Worm (Caenorhabditis elegans): ENCODE results near the gene W07G4.1.
A peak's percentile ranks its signal among the peaks of the same experiment; 100 is the strongest.

ce11 chrV:13082442-13083126 is 49.3 kb downstream of the W07G4.1 start, which contains the start of gene C34B4.2:
- TF ChIP-seq daf-16 (GFP tag; optimal IDR thresholded peaks at IDR 0.05) = peak; percentile 3 to 89
- peak; percentile 56 for TF ChIP-seq daf-16 (tag; optimal IDR thresholded peaks at IDR 0.05)
- TF ChIP-seq lim-7 (GFP tag; IDR thresholded peaks at IDR 0.05) = no peak
- TF ChIP-seq ceh-28 (tag; optimal IDR thresholded peaks at IDR 0.05) = no peak
- no peak for TF ChIP-seq nhr-42 (GFP tag; IDR thresholded peaks at IDR 0.05)
- TF ChIP-seq daf-12 (tag; optimal IDR thresholded peaks at IDR 0.05) = no peak
- TF ChIP-seq nhr-77 (tag; optimal IDR thresholded peaks at IDR 0.05) = peak; percentile 5
- TF ChIP-seq snpc-4 (tag; optimal IDR thresholded peaks at IDR 0.05) = no peak
- no peak for TF ChIP-seq php-3 (GFP tag; IDR thresholded peaks at IDR 0.05)
- peak; percentile 51 for TF ChIP-seq nhr-48 (tag; optimal IDR thresholded peaks at IDR 0.05)
- TF ChIP-seq zip-11 (GFP tag; IDR thresholded peaks at IDR 0.05) = no peak
- no peak for TF ChIP-seq fos-1 (tag; optimal IDR thresholded peaks at IDR 0.05)
